Fruit fly (Drosophila melanogaster) ovary, adult (tissue): Measurements from ENCODE around the gene AMPdeam.
A peak's percentile ranks its signal among the peaks of the same experiment; 100 is the strongest.

ENCODE experiments used
- CG17801 ChIP-seq: fragments of 200-800 bp; optimal IDR thresholded peaks from 2 replicates; lab custom pipeline; 2019; ENCODE audit warnings: missing biosample characterization, mild to moderate bottlenecking, missing genetic modification characterization, moderate library complexity; ENCODE audit not compliant: partially characterized antibody

The AMPdeam gene

dm6 chrX:13787282-13787850 lies 58.3 kb downstream of the AMPdeam start:
- no peak for TF ChIP-seq CG17801 (GFP tag; lab: Kevin White, UChicago)

- TF ChIP-seq CG17801 (GFP tag; lab: Kevin White, UChicago), result no peak
Observed at dm6 chrX:13786037-13786667, 59.5 kb downstream of the AMPdeam start.

- no peak for TF ChIP-seq CG17801 (GFP tag; lab: Kevin White, UChicago)
Observed at dm6 chrX:13783958-13784907, 61.4 kb downstream of the AMPdeam start.

- TF ChIP-seq CG17801 (GFP tag; lab: Kevin White, UChicago), result peak; percentile 37
Observed at dm6 chrX:13783534-13783949, 62.1 kb downstream of the AMPdeam start, which contains the start of gene inaE. TSS of gene inaE (plus strand) at chrX:13783714.

dm6 chrX:13781739-13782502 lies 63.7 kb downstream of the AMPdeam start, which contains the start of the genes CtsB and amrt:
TSS of gene CtsB (minus strand) at chrX:13782170.
TSS of gene amrt (plus strand) at chrX:13782459.
- peak; percentile 88 for TF ChIP-seq CG17801 (GFP tag; lab: Kevin White, UChicago)
